Fruit fly (Drosophila melanogaster) whole organism, pupa: Measurements from ENCODE around the gene CG12289.
A peak's percentile ranks its signal among the peaks of the same experiment; 100 is the strongest.

ENCODE experiments used
- CG12605 ChIP-seq: fragments of 200-800 bp; sonication (Bioruptor generic); IDR thresholded peaks from 2 replicates; pipeline ENCODE4 v1.3.6; 2022; ENCODE audit warnings: missing biosample characterization, missing genetic modification characterization
- CG15710 ChIP-seq: fragments of 200-800 bp; sonication (Bioruptor generic); optimal IDR thresholded peaks from 2 replicates; lab custom pipeline; 2018; ENCODE audit warnings: missing biosample characterization, mild to moderate bottlenecking, missing genetic modification characterization, moderate library complexity
- CG32121 ChIP-seq: fragments of 200-800 bp; sonication (Bioruptor generic); IDR thresholded peaks from 2 replicates; pipeline ENCODE4 v1.3.6; 2022; ENCODE audit warnings: missing biosample characterization, missing genetic modification characterization
- EcR ChIP-seq: fragments of 200-800 bp; sonication (Bioruptor generic); optimal IDR thresholded peaks from 3 replicates; lab custom pipeline; 2019; ENCODE audit warnings: missing biosample characterization, missing genetic modification characterization, mild to moderate bottlenecking, moderate library complexity, missing genetic modification reagents
- Pif1A ChIP-seq: fragments of 200-800 bp; sonication (Bioruptor generic); optimal IDR thresholded peaks from 3 replicates; lab custom pipeline; 2016; ENCODE audit warnings: missing biosample characterization, missing genetic modification characterization
- Pif1B ChIP-seq: fragments of 200-800 bp; sonication (Bioruptor generic); optimal IDR thresholded peaks from 3 replicates; lab custom pipeline; 2016; ENCODE audit warnings: missing biosample characterization, missing genetic modification characterization
- Snoo ChIP-seq: fragments of 200-800 bp; sonication (Bioruptor generic); optimal IDR thresholded peaks from 3 replicates; lab custom pipeline; 2017; ENCODE audit warnings: missing biosample characterization, mild to moderate bottlenecking, missing genetic modification characterization, inconsistent platforms

DNA sequence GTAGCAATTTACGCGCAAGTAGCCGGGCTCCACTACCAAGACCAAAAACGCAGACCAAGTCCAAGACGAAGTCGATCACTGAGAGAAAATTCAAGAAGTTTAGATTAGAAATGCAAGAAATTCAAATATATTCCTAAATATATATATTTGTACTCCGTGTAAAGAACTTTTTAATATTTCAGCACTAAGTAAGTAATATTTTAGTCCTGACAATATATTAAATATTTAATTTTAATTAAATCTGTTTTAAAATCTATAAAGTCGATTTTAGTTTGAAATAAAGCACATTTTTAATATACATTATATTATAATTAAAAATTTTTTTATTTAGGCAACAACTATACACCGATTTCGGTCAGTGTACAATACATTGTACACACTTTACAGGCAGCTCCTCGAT is 8.7 kb upstream of the CG12289 start:
- no peak for TF ChIP-seq Pif1A
- no peak for TF ChIP-seq CG32121 (GFP tag; lab: Robert Waterston, UW)
- TF ChIP-seq CG12605: no peak
- TF ChIP-seq Pif1B (GFP tag; lab: Kevin White, UChicago): no peak
- TF ChIP-seq CG15710 (tag; lab: Kevin White, UChicago): peak; percentile 45
- TF ChIP-seq Snoo (tag; lab: Kevin White, UChicago): no peak
- no peak for TF ChIP-seq EcR (GFP tag; lab: Kevin White, UChicago)
